Worm (Caenorhabditis elegans): ENCODE results near the gene C55B6.7.
A peak's percentile ranks its signal among the peaks of the same experiment; 100 is the strongest.

The C55B6.7 gene

DNA sequence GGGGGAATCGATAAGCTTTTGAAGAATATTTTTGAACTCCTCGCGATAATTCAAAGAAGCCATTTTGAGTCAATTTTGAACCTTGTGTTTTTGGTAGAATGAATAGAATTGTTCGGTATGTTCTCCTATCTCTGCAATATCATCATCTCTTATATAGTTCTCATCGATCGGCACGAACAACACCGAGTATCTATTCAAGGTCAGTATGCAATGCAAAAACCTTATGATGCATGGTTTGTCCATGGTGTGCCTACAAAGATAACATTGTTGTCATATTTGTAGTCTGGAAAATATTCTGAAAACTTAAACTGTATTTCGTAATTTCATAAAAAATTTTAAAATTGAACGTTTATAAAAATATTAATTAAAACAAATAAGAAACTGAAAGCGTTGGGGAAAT lies 48.3 kb downstream of the C55B6.7 start, which contains the start of gene alh-10:
Gene alh-10, minus strand, starts transcription at position 127 of the 400 bp plus-strand sequence.
- TF ChIP-seq unc-62 (GFP tag; optimal IDR thresholded peaks at IDR 0.05) (no peak), pqm-1 (tag; optimal IDR thresholded peaks at IDR 0.05) (peak; percentile 22), aly-2 (tag; optimal IDR thresholded peaks at IDR 0.05) (no peak), nhr-11 (tag; optimal IDR thresholded peaks at IDR 0.05) (no peak), pha-4 (tag; optimal IDR thresholded peaks at IDR 0.05) (no peak), ceh-28 (tag; optimal IDR thresholded peaks at IDR 0.05) (no peak), ceh-16 (tag; optimal IDR thresholded peaks at IDR 0.05) (no peak), nhr-23 (tag; optimal IDR thresholded peaks at IDR 0.05) (no peak), ztf-11 (tag; optimal IDR thresholded peaks at IDR 0.05) (no peak), lin-15B (tag; optimal IDR thresholded peaks at IDR 0.05) (no peak), nhr-25 (tag; optimal IDR thresholded peaks at IDR 0.05) (peak; percentile 62), lin-39 (tag; optimal IDR thresholded peaks at IDR 0.05) (no peak)
